Worm (Caenorhabditis elegans): ENCODE results near the gene sptl-3.

DNA sequence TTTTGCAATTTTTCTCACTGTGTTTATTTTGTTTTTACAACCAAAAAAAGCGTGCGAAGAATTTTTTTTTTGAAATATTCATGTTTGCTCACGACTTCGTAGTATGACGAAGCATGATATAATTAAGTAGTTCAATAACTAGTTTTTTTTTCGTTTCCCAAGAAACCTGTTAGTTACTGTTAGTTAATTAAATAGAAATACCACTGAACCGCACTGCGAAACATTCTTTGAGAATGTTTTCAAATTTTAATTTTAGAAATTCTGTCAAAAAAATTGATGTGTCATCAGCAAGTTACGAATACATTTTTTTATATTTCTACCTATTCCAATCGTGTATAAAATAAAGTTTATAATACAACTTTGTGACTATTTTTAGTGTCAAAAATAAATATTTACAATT lies 33.3 kb downstream of the sptl-3 start, which contains the start of gene srxa-12:
- no peak for TF ChIP-seq flt-1 (GFP tag; IDR thresholded peaks at IDR 0.05)
- TF ChIP-seq ama-1 (optimal IDR thresholded peaks at IDR 0.05) = no peak
- TF ChIP-seq hmbx-1 (tag; optimal IDR thresholded peaks at IDR 0.05) = no peak
- no peak for TF ChIP-seq tra-4 (tag; optimal IDR thresholded peaks at IDR 0.05)
- no peak for TF ChIP-seq pes-1 (GFP tag; IDR thresholded peaks at IDR 0.05)
- no peak for TF ChIP-seq ceh-36 (tag; optimal IDR thresholded peaks at IDR 0.05)
- TF ChIP-seq hnd-1 (tag; optimal IDR thresholded peaks at IDR 0.05) = no peak
- TF ChIP-seq tbx-11 (GFP tag; IDR thresholded peaks at IDR 0.05) = no peak

Measured in whole organism, early embryonic.